Fruit fly (Drosophila melanogaster): ENCODE results near the gene Mct1.
A peak's percentile ranks its signal among the peaks of the same experiment; 100 is the strongest.

The Mct1 gene

dm6 chrX:2186555-2186954 lies 2.4 kb upstream of the Mct1 start, which contains the start of gene CG17777:
Gene CG17777, plus strand, starts transcription at chrX:2186855.
- TF ChIP-seq Abd-B (GFP tag; optimal IDR thresholded peaks at IDR 0.05), result no peak
- TF ChIP-seq Hr83 (GFP tag; optimal IDR thresholded peaks at IDR 0.05; ENCODE audit: poor library complexity, severe bottlenecking), result no peak
- no peak for TF ChIP-seq jim (GFP tag; optimal IDR thresholded peaks at IDR 0.05)
- TF ChIP-seq sv (GFP tag; optimal IDR thresholded peaks at IDR 0.05), result no peak
- TF ChIP-seq lola (GFP tag; optimal IDR thresholded peaks at IDR 0.05), result no peak
- TF ChIP-seq Mio (GFP tag; optimal IDR thresholded peaks at IDR 0.05), result no peak
- no peak for TF ChIP-seq Sp1 (GFP tag; optimal IDR thresholded peaks at IDR 0.05)
- no peak for TF ChIP-seq h (GFP tag; optimal IDR thresholded peaks at IDR 0.05)
- no peak for TF ChIP-seq rgr (GFP tag; optimal IDR thresholded peaks at IDR 0.05)
- no peak for TF ChIP-seq Vsx2 (GFP tag; optimal IDR thresholded peaks at IDR 0.05; ENCODE audit: partially characterized antibody)
- TF ChIP-seq CrebA (GFP tag; optimal IDR thresholded peaks at IDR 0.05; ENCODE audit: borderline replicate concordance), result no peak
- TF ChIP-seq psq (GFP tag; optimal IDR thresholded peaks at IDR 0.05), result no peak
- TF ChIP-seq Myc (optimal IDR thresholded peaks at IDR 0.05), result no peak
- TF ChIP-seq tai (GFP tag; optimal IDR thresholded peaks at IDR 0.05), result no peak
- no peak for TF ChIP-seq Jra (GFP tag; optimal IDR thresholded peaks at IDR 0.05)
- TF ChIP-seq CG9705 (GFP tag; optimal IDR thresholded peaks at IDR 0.05), result no peak
- TF ChIP-seq usp (GFP tag; optimal IDR thresholded peaks at IDR 0.05), result no peak
- TF ChIP-seq dsf (GFP tag; optimal IDR thresholded peaks at IDR 0.05; ENCODE audit: borderline replicate concordance), result no peak
- no peak for TF ChIP-seq Hr78 (GFP tag; optimal IDR thresholded peaks at IDR 0.05)
- TF ChIP-seq sage (GFP tag; optimal IDR thresholded peaks at IDR 0.05), result no peak

DNA sequence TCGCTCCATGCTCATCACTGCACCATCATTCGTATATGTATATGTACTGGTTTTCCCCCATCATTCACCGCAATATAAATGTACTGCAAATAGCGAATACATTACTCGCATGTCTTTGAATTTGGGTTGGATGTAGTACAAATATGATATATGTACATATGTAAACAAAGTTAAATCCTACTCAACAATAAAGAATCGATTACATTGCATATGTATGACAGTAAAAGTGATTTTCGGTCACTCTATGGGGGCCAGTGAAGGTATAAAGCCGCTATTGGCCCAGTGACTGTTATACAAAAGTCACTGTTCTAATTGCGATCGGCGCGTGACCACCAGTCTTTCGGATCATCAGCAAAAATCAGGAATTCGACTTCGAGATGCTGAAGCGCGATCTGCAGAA lies 1.5 kb upstream of the Mct1 start, which contains the start of gene CG3457:
TSS of gene CG3457 (plus strand) at position 301 of the 400 bp plus-strand sequence.
- TF ChIP-seq woc (GFP tag; optimal IDR thresholded peaks at IDR 0.05) (no peak), Sp1 (GFP tag; optimal IDR thresholded peaks at IDR 0.05) (no peak)

- TF ChIP-seq Abd-B (GFP tag; optimal IDR thresholded peaks at IDR 0.05) (no peak), Jra (GFP tag; optimal IDR thresholded peaks at IDR 0.05) (no peak), N (GFP tag; optimal IDR thresholded peaks at IDR 0.05) (no peak), woc (GFP tag; optimal IDR thresholded peaks at IDR 0.05) (no peak), Sp1 (GFP tag; optimal IDR thresholded peaks at IDR 0.05) (no peak), rgr (GFP tag; optimal IDR thresholded peaks at IDR 0.05) (no peak), Rel (GFP tag; optimal IDR thresholded peaks at IDR 0.05) (no peak), Rel (tag; optimal IDR thresholded peaks at IDR 0.05) (no peak), brk (GFP tag; optimal IDR thresholded peaks at IDR 0.05) (no peak), fru (GFP tag; optimal IDR thresholded peaks at IDR 0.05) (no peak), sv (GFP tag; optimal IDR thresholded peaks at IDR 0.05) (no peak), br (GFP tag; optimal IDR thresholded peaks at IDR 0.05) (no peak)
These were observed 2.9 kb downstream of the Mct1 start for dm6 chrX:2191896-2192295.

- TF ChIP-seq tai (GFP tag; optimal IDR thresholded peaks at IDR 0.05) (no peak), Myc (optimal IDR thresholded peaks at IDR 0.05) (no peak), CrebA (GFP tag; optimal IDR thresholded peaks at IDR 0.05; ENCODE audit: borderline replicate concordance) (no peak), CG9705 (GFP tag; optimal IDR thresholded peaks at IDR 0.05) (no peak), GATAd (GFP tag; optimal IDR thresholded peaks at IDR 0.05) (no peak), jim (GFP tag; optimal IDR thresholded peaks at IDR 0.05) (no peak), dl (GFP tag; optimal IDR thresholded peaks at IDR 0.05; ENCODE audit: insufficient read depth in 1 of 2, partially characterized antibody in 2 of 2) (no peak), Rel (GFP tag; optimal IDR thresholded peaks at IDR 0.05) (no peak), Rel (tag; optimal IDR thresholded peaks at IDR 0.05) (no peak), Hr78 (GFP tag; optimal IDR thresholded peaks at IDR 0.05) (no peak), sv (GFP tag; optimal IDR thresholded peaks at IDR 0.05) (no peak), dsf (GFP tag; optimal IDR thresholded peaks at IDR 0.05; ENCODE audit: borderline replicate concordance) (no peak), Sp1 (GFP tag; optimal IDR thresholded peaks at IDR 0.05) (no peak), Hr83 (GFP tag; optimal IDR thresholded peaks at IDR 0.05; ENCODE audit: poor library complexity, severe bottlenecking) (no peak), rgr (GFP tag; optimal IDR thresholded peaks at IDR 0.05) (no peak), dmrt93B (GFP tag; optimal IDR thresholded peaks at IDR 0.05) (no peak), Hnf4 (GFP tag; optimal IDR thresholded peaks at IDR 0.05) (no peak), Abd-B (GFP tag; optimal IDR thresholded peaks at IDR 0.05) (no peak), N (GFP tag; optimal IDR thresholded peaks at IDR 0.05) (no peak), brk (GFP tag; optimal IDR thresholded peaks at IDR 0.05) (no peak), usp (GFP tag; optimal IDR thresholded peaks at IDR 0.05) (no peak)
These were observed 4.2 kb downstream of the Mct1 start for dm6 chrX:2193158-2193557.

DNA sequence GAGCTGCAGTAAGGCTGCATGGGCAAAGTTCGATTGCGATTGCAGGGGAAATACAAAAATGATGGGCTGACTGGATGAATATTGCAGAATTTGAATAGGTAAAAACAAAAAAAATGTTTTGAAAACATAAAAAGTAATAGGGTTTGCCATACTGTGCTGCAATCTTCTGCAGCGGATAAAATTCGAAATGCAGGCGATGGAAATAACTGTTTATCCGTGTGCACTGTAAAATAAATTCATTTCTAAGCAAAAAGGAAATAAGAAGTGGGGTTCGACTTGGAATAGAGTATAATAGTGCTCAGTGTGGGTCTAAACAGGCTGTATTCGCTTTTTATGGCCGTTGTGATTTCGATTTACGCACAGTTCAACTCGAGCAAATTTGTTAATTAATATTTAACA lies 4.8 kb downstream of the Mct1 start, which contains the start of gene CG14053:
TSS of gene CG14053 (minus strand) at position 101 of the 399 bp plus-strand sequence.
- TF ChIP-seq brk (GFP tag; optimal IDR thresholded peaks at IDR 0.05), result no peak
- TF ChIP-seq Rel (GFP tag; optimal IDR thresholded peaks at IDR 0.05), result no peak
- TF ChIP-seq Rel (tag; optimal IDR thresholded peaks at IDR 0.05), result peak; percentile 82
- TF ChIP-seq Hr83 (GFP tag; optimal IDR thresholded peaks at IDR 0.05; ENCODE audit: poor library complexity, severe bottlenecking), result no peak
- TF ChIP-seq HLH106 (tag; optimal IDR thresholded peaks at IDR 0.05), result no peak
- TF ChIP-seq sv (GFP tag; optimal IDR thresholded peaks at IDR 0.05), result no peak
- TF ChIP-seq Dif (GFP tag; optimal IDR thresholded peaks at IDR 0.05; ENCODE audit: partially characterized antibody), result no peak

All from whole organism, wandering third instar larva.